Fruit fly (Drosophila melanogaster): Measurements from ENCODE around the gene kuk.

kuk gene

dm6 chr3R:17082471-17082870, 2.4 kb downstream of the kuk start:
- no peak for TF ChIP-seq noc (tag; optimal IDR thresholded peaks at IDR 0.05)

- no peak for TF ChIP-seq noc (tag; optimal IDR thresholded peaks at IDR 0.05)
Measured at dm6 chr3R:17085029-17085807, 5.2 kb downstream of the kuk start, which contains the start of gene GckIII. Gene GckIII (plus strand): TSS chr3R:17085513.

dm6 chr3R:17087977-17088618, 8.1 kb downstream of the kuk start, which contains the start of gene cal1:
Gene cal1 (plus strand): TSS chr3R:17088280.
- TF ChIP-seq noc (tag; optimal IDR thresholded peaks at IDR 0.05) = no peak

dm6 chr3R:17108881-17109280, 28.8 kb downstream of the kuk start:
- TF ChIP-seq noc (tag; optimal IDR thresholded peaks at IDR 0.05) = no peak

- TF ChIP-seq noc (tag; optimal IDR thresholded peaks at IDR 0.05) = no peak
Measured at dm6 chr3R:17110880-17111726, 31.1 kb downstream of the kuk start.

dm6 chr3R:17115668-17116067, 35.6 kb downstream of the kuk start:
- TF ChIP-seq noc (tag; optimal IDR thresholded peaks at IDR 0.05) = no peak

- TF ChIP-seq noc (tag; optimal IDR thresholded peaks at IDR 0.05) = no peak
Measured at dm6 chr3R:17116231-17116630, 36.2 kb downstream of the kuk start.

dm6 chr3R:17117607-17118327, 37.7 kb downstream of the kuk start:
- TF ChIP-seq noc (tag; optimal IDR thresholded peaks at IDR 0.05) = peak; percentile 34

dm6 chr3R:17118917-17119378, 38.9 kb downstream of the kuk start:
- peak; percentile 35 for TF ChIP-seq noc (tag; optimal IDR thresholded peaks at IDR 0.05)

- TF ChIP-seq noc (tag; optimal IDR thresholded peaks at IDR 0.05) = no peak
Measured at dm6 chr3R:17120165-17120564, 40.1 kb downstream of the kuk start, which contains the start of gene CG34278. Gene CG34278 (plus strand): TSS chr3R:17120465.

- no peak for TF ChIP-seq noc (tag; optimal IDR thresholded peaks at IDR 0.05)
Measured at dm6 chr3R:17121277-17121676, 41.2 kb downstream of the kuk start, which contains the start of gene CG42779. Gene CG42779 (plus strand): TSS chr3R:17121577.

- TF ChIP-seq noc (tag; optimal IDR thresholded peaks at IDR 0.05) = no peak
Measured at dm6 chr3R:17122796-17123504, 42.9 kb downstream of the kuk start.

dm6 chr3R:17124177-17124576, 44.1 kb downstream of the kuk start, which contains the start of gene CG45079:
Gene CG45079 (plus strand): TSS chr3R:17124477.
- no peak for TF ChIP-seq noc (tag; optimal IDR thresholded peaks at IDR 0.05)

dm6 chr3R:17125339-17126044, 45.4 kb downstream of the kuk start, which contains the start of gene cher:
Gene cher (minus strand): TSS chr3R:17125389.
- no peak for TF ChIP-seq noc (tag; optimal IDR thresholded peaks at IDR 0.05)

Data from whole organism, larva.